Fruit fly (Drosophila melanogaster): ENCODE data around the gene KdelR.

The KdelR gene

dm6 chr2L:10426534-10427048, at the start of gene KdelR, which contains the start of gene SmB:
KdelR (plus strand) TSS chr2L:10426887.
SmB (minus strand) TSS chr2L:10426627.
- TF ChIP-seq Mnt (GFP tag; optimal IDR thresholded peaks at IDR 0.05) (peak; percentile 89), CG11617 (GFP tag; optimal IDR thresholded peaks at IDR 0.05) (peak; percentile 65), CG7101 (tag; optimal IDR thresholded peaks at IDR 0.05) (peak; percentile 63), kay (GFP tag; ENCODE audit: borderline replicate concordance) (no peak), cnc (optimal IDR thresholded peaks at IDR 0.05) (peak in 1 of 2 experiments; percentile 2), Crg-1 (GFP tag; optimal IDR thresholded peaks at IDR 0.05) (peak; percentile 54), CG14711 (tag; optimal IDR thresholded peaks at IDR 0.05) (peak; percentile 65), tj (GFP tag; optimal IDR thresholded peaks at IDR 0.05) (peak; percentile 97), cic (GFP tag; optimal IDR thresholded peaks at IDR 0.05) (peak; percentile 26), bab1 (GFP tag; optimal IDR thresholded peaks at IDR 0.05) (peak; percentile 34), CG12768 (GFP tag; optimal IDR thresholded peaks at IDR 0.05) (no peak), ovo (GFP tag; optimal IDR thresholded peaks at IDR 0.05) (no peak), toe (GFP tag; optimal IDR thresholded peaks at IDR 0.05) (no peak)

dm6 chr2L:10378631-10379030, 48.1 kb upstream of the KdelR start:
- TF ChIP-seq CG11617 (GFP tag; optimal IDR thresholded peaks at IDR 0.05) (no peak), kay (GFP tag; ENCODE audit: borderline replicate concordance) (no peak), CG7101 (tag; optimal IDR thresholded peaks at IDR 0.05) (no peak), CG1620 (GFP tag; optimal IDR thresholded peaks at IDR 0.05) (no peak), bab1 (GFP tag; optimal IDR thresholded peaks at IDR 0.05) (no peak), pad (GFP tag; optimal IDR thresholded peaks at IDR 0.05) (no peak)

dm6 chr2L:10379865-10380264, 46.8 kb upstream of the KdelR start, which contains the start of gene gny:
gny (plus strand) TSS chr2L:10380103.
- TF ChIP-seq CG14711 (tag; optimal IDR thresholded peaks at IDR 0.05) (no peak), CG1620 (GFP tag; optimal IDR thresholded peaks at IDR 0.05) (no peak), bab1 (GFP tag; optimal IDR thresholded peaks at IDR 0.05) (peak; percentile 15), pad (GFP tag; optimal IDR thresholded peaks at IDR 0.05) (no peak)

- TF ChIP-seq CG14711 (tag; optimal IDR thresholded peaks at IDR 0.05): peak; percentile 90
- TF ChIP-seq bab1 (GFP tag; optimal IDR thresholded peaks at IDR 0.05): no peak
- TF ChIP-seq CG11617 (GFP tag; optimal IDR thresholded peaks at IDR 0.05): peak; percentile 92
- no peak for TF ChIP-seq CG5204 (GFP tag; optimal IDR thresholded peaks at IDR 0.05)
- TF ChIP-seq CG33017 (tag; optimal IDR thresholded peaks at IDR 0.05): peak; percentile 96
- peak in 1 of 2 experiments; percentile 27 for TF ChIP-seq cnc (optimal IDR thresholded peaks at IDR 0.05)
- TF ChIP-seq toe (GFP tag; optimal IDR thresholded peaks at IDR 0.05): no peak
- no peak for TF ChIP-seq ovo (GFP tag; optimal IDR thresholded peaks at IDR 0.05)
- peak; percentile 82 for TF ChIP-seq CG7045 (GFP tag; optimal IDR thresholded peaks at IDR 0.05)
- TF ChIP-seq Clk (GFP tag; optimal IDR thresholded peaks at IDR 0.05): peak; percentile 63
- peak; percentile 55 for TF ChIP-seq Crg-1 (GFP tag; optimal IDR thresholded peaks at IDR 0.05)
- peak; percentile 56 for TF ChIP-seq Mnt (GFP tag; optimal IDR thresholded peaks at IDR 0.05)
- no peak for TF ChIP-seq CG1620 (GFP tag; optimal IDR thresholded peaks at IDR 0.05)
- TF ChIP-seq Hr96 (GFP tag; optimal IDR thresholded peaks at IDR 0.05): no peak
- peak; percentile 92 for TF ChIP-seq CG12768 (GFP tag; optimal IDR thresholded peaks at IDR 0.05)
- TF ChIP-seq cic (GFP tag; optimal IDR thresholded peaks at IDR 0.05): peak; percentile 86
- TF ChIP-seq kay (GFP tag; ENCODE audit: borderline replicate concordance): peak; percentile 97
- TF ChIP-seq tj (GFP tag; optimal IDR thresholded peaks at IDR 0.05): peak; percentile 46
- peak; percentile 96 for TF ChIP-seq CG7101 (tag; optimal IDR thresholded peaks at IDR 0.05)
- peak; percentile 71 for TF ChIP-seq pad (GFP tag; optimal IDR thresholded peaks at IDR 0.05)
Observed at dm6 chr2L:10381890-10382450, 44.7 kb upstream of the KdelR start, which contains the start of gene CG5096. CG5096 (plus strand) TSS chr2L:10382263.

- TF ChIP-seq cic (GFP tag; optimal IDR thresholded peaks at IDR 0.05) (no peak), CG12768 (GFP tag; optimal IDR thresholded peaks at IDR 0.05) (peak; percentile 62), bab1 (GFP tag; optimal IDR thresholded peaks at IDR 0.05) (peak; percentile 9), Crg-1 (GFP tag; optimal IDR thresholded peaks at IDR 0.05) (peak; percentile 21), Clk (GFP tag; optimal IDR thresholded peaks at IDR 0.05) (peak; percentile 36), Hr96 (GFP tag; optimal IDR thresholded peaks at IDR 0.05) (no peak), tj (GFP tag; optimal IDR thresholded peaks at IDR 0.05) (peak; percentile 40), CG7045 (GFP tag; optimal IDR thresholded peaks at IDR 0.05) (peak; percentile 74), cnc (optimal IDR thresholded peaks at IDR 0.05) (no peak), CG14711 (tag; optimal IDR thresholded peaks at IDR 0.05) (peak; percentile 59), CG5204 (GFP tag; optimal IDR thresholded peaks at IDR 0.05) (no peak), CG11617 (GFP tag; optimal IDR thresholded peaks at IDR 0.05) (peak; percentile 74), CG33017 (tag; optimal IDR thresholded peaks at IDR 0.05) (peak; percentile 52), toe (GFP tag; optimal IDR thresholded peaks at IDR 0.05) (no peak), ovo (GFP tag; optimal IDR thresholded peaks at IDR 0.05) (no peak), CG1620 (GFP tag; optimal IDR thresholded peaks at IDR 0.05) (peak; percentile 40), kay (GFP tag; ENCODE audit: borderline replicate concordance) (peak; percentile 82), pad (GFP tag; optimal IDR thresholded peaks at IDR 0.05) (peak; percentile 37), CG7101 (tag; optimal IDR thresholded peaks at IDR 0.05) (peak; percentile 64), Mnt (GFP tag; optimal IDR thresholded peaks at IDR 0.05) (peak; percentile 34)
Observed at dm6 chr2L:10386208-10386805, 40.4 kb upstream of the KdelR start, which contains the start of the genes Cdk1 and mRpS7. Cdk1 (minus strand) TSS chr2L:10386262. mRpS7 (plus strand) TSS chr2L:10386662.

dm6 chr2L:10386824-10387223, 39.9 kb upstream of the KdelR start:
- TF ChIP-seq CG7045 (GFP tag; optimal IDR thresholded peaks at IDR 0.05): no peak
- TF ChIP-seq CG5204 (GFP tag; optimal IDR thresholded peaks at IDR 0.05): no peak
- TF ChIP-seq toe (GFP tag; optimal IDR thresholded peaks at IDR 0.05): no peak
- TF ChIP-seq cnc (optimal IDR thresholded peaks at IDR 0.05): no peak

All from whole organism, adult.